Worm (Caenorhabditis elegans) whole organism, midembryonic: ENCODE data around the gene exos-4.2.

Experiments used
- T22C8.4 ChIP-seq: fragments of 200-800 bp; sonication (Bioruptor generic); IDR thresholded peaks from 2 replicates; pipeline ENCODE4 v1.3.6; 2022; ENCODE audit warnings: missing genetic modification characterization, missing compliant biosample characterization
- cog-1 ChIP-seq: sonication (generic microtip); optimal IDR thresholded peaks from 2 replicates; lab custom pipeline; 2016; ENCODE audit warnings: missing genetic modification characterization, missing compliant biosample characterization
- flt-1 ChIP-seq: fragments of 200-800 bp; sonication (Bioruptor generic); IDR thresholded peaks from 2 replicates; pipeline ENCODE4 v1.3.6; 2022; ENCODE audit warnings: missing genetic modification characterization, missing compliant biosample characterization
- klf-2 ChIP-seq: fragments of 200-800 bp; sonication (Bioruptor generic); conservative IDR thresholded peaks from 2 replicates; pipeline ENCODE4 v1.3.6; 2022; ENCODE audit warnings: missing genetic modification reagents, missing genetic modification characterization, missing compliant biosample characterization
- med-1 ChIP-seq: sonication (generic microtip); optimal IDR thresholded peaks from 2 replicates; lab custom pipeline; 2017; ENCODE audit warnings: missing genetic modification characterization, mild to moderate bottlenecking, missing compliant biosample characterization, antibody characterized with exemption, missing genetic modification reagents; ENCODE audit not compliant: insufficient read depth
- ref-1 ChIP-seq: fragments of 200-800 bp; sonication (Bioruptor generic); conservative IDR thresholded peaks from 2 replicates; pipeline ENCODE4 v1.3.6; 2022; ENCODE audit warnings: missing genetic modification reagents, missing genetic modification characterization, missing compliant biosample characterization
- tab-1 ChIP-seq: fragments of 200-800 bp; sonication (Bioruptor generic); IDR thresholded peaks from 2 replicates; pipeline ENCODE4 v1.3.6; 2022; ENCODE audit warnings: missing genetic modification characterization, missing compliant biosample characterization
- ztf-23 ChIP-seq: fragments of 200-800 bp; sonication (Bioruptor generic); IDR thresholded peaks from 2 replicates; pipeline ENCODE4 v1.3.6; 2022; ENCODE audit warnings: missing genetic modification reagents, missing genetic modification characterization, missing compliant biosample characterization
- ztf-29 ChIP-seq: fragments of 200-800 bp; sonication (Bioruptor generic); IDR thresholded peaks from 2 replicates; pipeline ENCODE4 v1.3.6; 2022; ENCODE audit warnings: missing genetic modification reagents, missing genetic modification characterization, missing compliant biosample characterization

ce11 chrIII:833711-834442, 26.1 kb upstream of the exos-4.2 start:
- peak; percentile 78 for TF ChIP-seq flt-1
- no peak for TF ChIP-seq ztf-23 (GFP tag; lab: Robert Waterston, UW)
- no peak for TF ChIP-seq klf-2
- peak; percentile 85 for TF ChIP-seq cog-1 (tag; lab: Kevin White, UChicago)
- no peak for TF ChIP-seq ref-1 (GFP tag; lab: Robert Waterston, UW)
- no peak for TF ChIP-seq med-1 (GFP tag; lab: Kevin White, UChicago)
- TF ChIP-seq ztf-29 (GFP tag; lab: Robert Waterston, UW), result no peak
- no peak for TF ChIP-seq tab-1 (GFP tag; lab: Robert Waterston, UW)
- peak; percentile 57; the same call in 1 of the 2 replicates for TF ChIP-seq T22C8.4
